Worm (Caenorhabditis elegans): ENCODE measurements around the gene oac-55.

DNA sequence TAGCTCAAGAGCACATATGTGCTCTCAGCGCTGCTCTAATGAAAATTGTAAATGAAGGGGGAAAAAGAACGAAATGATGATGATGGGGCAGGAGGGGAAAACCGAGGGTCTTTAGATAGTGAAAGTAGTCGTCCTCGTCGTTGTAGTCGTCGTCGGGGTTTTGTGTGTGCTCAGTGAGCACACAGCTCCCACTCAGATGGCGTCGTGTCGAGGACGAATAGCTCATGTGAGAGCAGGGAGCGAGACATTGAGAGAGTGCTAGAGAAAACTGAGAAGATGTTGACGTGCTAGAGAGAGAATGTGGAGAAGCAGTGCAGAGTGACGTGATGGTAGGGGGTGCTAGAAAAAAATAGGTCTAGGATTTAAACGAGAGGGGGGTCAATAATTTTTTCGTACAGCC, 43.2 kb upstream of the oac-55 start:
- no peak for TF ChIP-seq ces-1 (GFP tag; optimal IDR thresholded peaks at IDR 0.05)
- no peak for TF ChIP-seq F49E8.2 (tag; optimal IDR thresholded peaks at IDR 0.05; ENCODE audit: borderline replicate concordance)
- no peak for TF ChIP-seq nhr-25 (tag; optimal IDR thresholded peaks at IDR 0.05; ENCODE audit: borderline replicate concordance, insufficient read depth)
- no peak for TF ChIP-seq fos-1 (tag; optimal IDR thresholded peaks at IDR 0.05)
- TF ChIP-seq ceh-82 (tag; optimal IDR thresholded peaks at IDR 0.05), result no peak
- no peak for TF ChIP-seq lir-3 (tag; optimal IDR thresholded peaks at IDR 0.05)
- no peak for TF ChIP-seq vab-7 (GFP tag; IDR thresholded peaks at IDR 0.05)
- TF ChIP-seq jun-1 (tag; optimal IDR thresholded peaks at IDR 0.05), result no peak
